Worm (Caenorhabditis elegans) whole organism, mixed stage, embryonic: ENCODE results near the gene dyn-1.

Source experiments
- elt-1 ChIP-seq: sonication (generic microtip); optimal IDR thresholded peaks from 2 replicates; lab custom pipeline; 2017; ENCODE audit warnings: missing genetic modification characterization, mild to moderate bottlenecking, missing compliant biosample characterization, antibody characterized with exemption, moderate library complexity, borderline replicate concordance; ENCODE audit not compliant: insufficient read depth
- hlh-1 ChIP-seq: fragments of 150-350 bp; optimal IDR thresholded peaks from 2 replicates; lab custom pipeline; 2014; ENCODE audit warnings: missing biosample characterization, missing genetic modification reagents, missing genetic modification characterization
- lsy-2 ChIP-seq: fragments of 150-350 bp; optimal IDR thresholded peaks from 2 replicates; lab custom pipeline; 2014; ENCODE audit warnings: missing biosample characterization, missing genetic modification characterization
- nhr-12 ChIP-seq: fragments of 150-350 bp; optimal IDR thresholded peaks from 2 replicates; lab custom pipeline; 2014; ENCODE audit warnings: missing biosample characterization, missing genetic modification characterization
- nhr-237 ChIP-seq: fragments of 150-350 bp; optimal IDR thresholded peaks from 2 replicates; lab custom pipeline; 2014; ENCODE audit warnings: missing biosample characterization, missing genetic modification characterization
- unc-39 ChIP-seq: fragments of 150-350 bp; optimal IDR thresholded peaks from 2 replicates; lab custom pipeline; 2014; ENCODE audit warnings: missing biosample characterization, missing genetic modification characterization
- unc-62 ChIP-seq: fragments of 150-350 bp; optimal IDR thresholded peaks from 2 replicates; lab custom pipeline; 2014; ENCODE audit warnings: missing biosample characterization, missing genetic modification reagents, missing genetic modification characterization
- ztf-11 ChIP-seq: fragments of 150-350 bp; optimal IDR thresholded peaks from 2 replicates; lab custom pipeline; 2014; ENCODE audit warnings: missing biosample characterization, missing genetic modification characterization

ce11 chrX:15544671-15545070, 24.0 kb upstream of the dyn-1 start:
- TF ChIP-seq lsy-2 (tag; lab: Kevin White, UChicago) (no peak), nhr-12 (tag; lab: Kevin White, UChicago) (no peak), unc-62 (no peak), ztf-11 (tag; lab: Kevin White, UChicago) (no peak), nhr-237 (tag; lab: Kevin White, UChicago) (no peak), hlh-1 (tag; lab: Kevin White, UChicago) (no peak), unc-39 (no peak), elt-1 (no peak)
